Worm (Caenorhabditis elegans) whole organism, L2 larva: ENCODE data around the gene chil-23.
"Not testable (repeated sequence)": the region's sequence is repeated elsewhere in the genome, so short reads cannot be mapped to it uniquely, and the experiment has no call there.

Source experiments
- F13H6.1 ChIP-seq: sonication (generic microtip); optimal IDR thresholded peaks from 2 replicates; lab custom pipeline; 2016; ENCODE audit warnings: missing genetic modification characterization, missing compliant biosample characterization
- R02D3.7 ChIP-seq: fragments of 150-350 bp; optimal IDR thresholded peaks from 2 replicates; lab custom pipeline; 2014; ENCODE audit warnings: missing biosample characterization, missing genetic modification characterization
- Y55F3AM.14 ChIP-seq: fragments of 200-800 bp; sonication (Bioruptor generic); optimal IDR thresholded peaks from 2 replicates; lab custom pipeline; 2018; ENCODE audit warnings: mild to moderate bottlenecking, missing genetic modification characterization, missing compliant biosample characterization
- alr-1 ChIP-seq: fragments of 150-350 bp; optimal IDR thresholded peaks from 2 replicates; lab custom pipeline; 2014; ENCODE audit warnings: missing biosample characterization, missing genetic modification characterization
- aly-2 ChIP-seq: fragments of 150-350 bp; optimal IDR thresholded peaks from 2 replicates; lab custom pipeline; 2014; ENCODE audit warnings: missing biosample characterization, missing genetic modification characterization
- ama-1 ChIP-seq: fragments of 150-350 bp; optimal IDR thresholded peaks from 2 replicates; lab custom pipeline; 2018; ENCODE audit warnings: inconsistent platforms
- ceh-82 ChIP-seq: fragments of 150-350 bp; optimal IDR thresholded peaks from 2 replicates; lab custom pipeline; 2014; ENCODE audit warnings: missing biosample characterization, missing genetic modification characterization
- crh-2 ChIP-seq: sonication (generic microtip); optimal IDR thresholded peaks from 2 replicates; lab custom pipeline; 2017; ENCODE audit warnings: missing biosample characterization, missing genetic modification characterization
- egl-27 ChIP-seq: sonication (generic microtip); optimal IDR thresholded peaks from 3 replicates; lab custom pipeline; 2017; ENCODE audit warnings: missing biosample characterization, missing genetic modification reagents, missing genetic modification characterization
- elt-1 ChIP-seq: fragments of 150-350 bp; optimal IDR thresholded peaks from 2 replicates; lab custom pipeline; 2014; ENCODE audit warnings: missing biosample characterization, missing genetic modification characterization
- elt-3 ChIP-seq: sonication (generic microtip); optimal IDR thresholded peaks from 2 replicates; lab custom pipeline; 2017; ENCODE audit warnings: missing biosample characterization, missing genetic modification characterization
- fos-1 ChIP-seq: fragments of 150-350 bp; optimal IDR thresholded peaks from 2 replicates; lab custom pipeline; 2014; ENCODE audit warnings: missing biosample characterization, missing genetic modification characterization
- lin-11 ChIP-seq: fragments of 150-350 bp; sonication (generic microtip); optimal IDR thresholded peaks from 2 replicates; lab custom pipeline; 2014; ENCODE audit warnings: missing biosample characterization, missing genetic modification characterization, inconsistent platforms, mixed read lengths
- lin-13 ChIP-seq: fragments of 150-350 bp; optimal IDR thresholded peaks from 2 replicates; lab custom pipeline; 2014; ENCODE audit warnings: missing biosample characterization, missing genetic modification reagents, missing genetic modification characterization
- lsy-2 ChIP-seq, 2 experiments: fragments of 150-350 bp in 1 of 2; sonication (generic microtip) in 1 of 2; optimal IDR thresholded peaks; 2 replicates each; lab custom pipeline; 2014 to 2017; ENCODE audit warnings: missing biosample characterization in 2 of 2, missing genetic modification characterization in 2 of 2
- mab-5 ChIP-seq: fragments of 150-350 bp; optimal IDR thresholded peaks from 2 replicates; lab custom pipeline; 2014; ENCODE audit warnings: missing biosample characterization, missing genetic modification characterization
- nhr-11 ChIP-seq: fragments of 150-350 bp; optimal IDR thresholded peaks from 2 replicates; lab custom pipeline; 2014; ENCODE audit warnings: missing biosample characterization, missing genetic modification characterization
- nhr-12 ChIP-seq: fragments of 150-350 bp; optimal IDR thresholded peaks from 2 replicates; lab custom pipeline; 2014; ENCODE audit warnings: missing biosample characterization, missing genetic modification characterization
- nhr-129 ChIP-seq: fragments of 150-350 bp; optimal IDR thresholded peaks from 2 replicates; lab custom pipeline; 2014; ENCODE audit warnings: missing biosample characterization, missing genetic modification characterization
- nhr-25 ChIP-seq: fragments of 150-350 bp; sonication (generic microtip); optimal IDR thresholded peaks from 3 replicates; lab custom pipeline; 2014; ENCODE audit warnings: missing biosample characterization, missing genetic modification characterization
- nhr-6 ChIP-seq: fragments of 150-350 bp; optimal IDR thresholded peaks from 2 replicates; lab custom pipeline; 2014; ENCODE audit warnings: missing biosample characterization, missing genetic modification characterization
- nhr-77 ChIP-seq: fragments of 150-350 bp; optimal IDR thresholded peaks from 2 replicates; lab custom pipeline; 2014; ENCODE audit warnings: missing biosample characterization, missing genetic modification characterization
- peb-1 ChIP-seq: fragments of 150-350 bp; optimal IDR thresholded peaks from 2 replicates; lab custom pipeline; 2014; ENCODE audit warnings: missing biosample characterization, missing genetic modification characterization
- sma-9 ChIP-seq, 2 experiments: fragments of 150-350 bp in 1 of 2; sonication (generic microtip) in 1 of 2; optimal IDR thresholded peaks; 2 replicates each; lab custom pipeline; 2014 to 2016; ENCODE audit warnings: missing genetic modification characterization in 2 of 2, mild to moderate bottlenecking in 1 of 2, missing biosample characterization in 1 of 2, missing compliant biosample characterization in 1 of 2, missing genetic modification reagents in 1 of 2, moderate library complexity in 1 of 2
- snpc-4 ChIP-seq: fragments of 150-350 bp; optimal IDR thresholded peaks from 2 replicates; lab custom pipeline; 2014; ENCODE audit warnings: missing biosample characterization, missing genetic modification characterization
- unc-39 ChIP-seq: fragments of 150-350 bp; optimal IDR thresholded peaks from 2 replicates; lab custom pipeline; 2014; ENCODE audit warnings: missing biosample characterization, missing genetic modification characterization
- zag-1 ChIP-seq: fragments of 150-350 bp; optimal IDR thresholded peaks from 2 replicates; lab custom pipeline; 2014; ENCODE audit warnings: missing biosample characterization, missing genetic modification characterization
- ztf-1 ChIP-seq: fragments of 200-800 bp; sonication (Bioruptor generic); conservative IDR thresholded peaks from 2 replicates; pipeline ENCODE4 v1.3.6; 2022; ENCODE audit warnings: missing genetic modification characterization, missing compliant biosample characterization
- ztf-4 ChIP-seq: fragments of 150-350 bp; optimal IDR thresholded peaks from 2 replicates; lab custom pipeline; 2014; ENCODE audit warnings: missing biosample characterization, missing genetic modification characterization

The chil-23 gene

DNA sequence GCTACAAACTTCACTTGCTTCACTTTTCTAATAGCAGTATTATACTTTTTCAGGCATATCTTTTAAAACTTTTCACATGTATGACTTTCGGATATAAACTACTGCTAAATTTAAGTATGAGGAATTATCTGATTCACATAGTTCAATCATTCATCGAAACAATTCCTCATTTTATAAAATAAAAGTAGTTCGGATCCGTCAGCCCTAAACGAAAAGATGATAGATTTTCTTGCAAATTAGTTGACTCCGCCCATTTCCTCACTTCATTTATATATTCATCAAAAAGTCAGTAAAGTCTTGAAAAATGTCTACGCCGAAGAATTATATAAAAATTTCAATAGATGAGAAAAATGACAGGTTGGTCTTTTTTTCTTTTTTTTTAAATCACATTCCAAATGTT is 9.2 kb upstream of the chil-23 start, which contains the start of gene chil-27:
chil-27 (plus strand) TSS at position 301 of the 400 bp plus-strand sequence.
- no peak for TF ChIP-seq mab-5
- TF ChIP-seq Y55F3AM.14 (GFP tag; lab: Kevin White, UChicago): no peak
- TF ChIP-seq egl-27 (tag; lab: Kevin White, UChicago): no peak
- no peak for TF ChIP-seq nhr-11 (tag; lab: Kevin White, UChicago)
- no peak for TF ChIP-seq elt-3 (tag; lab: Kevin White, UChicago)
- no peak for TF ChIP-seq sma-9 (GFP tag; optimal IDR thresholded peaks at IDR 0.05; lab: Kevin White, UChicago)
- TF ChIP-seq sma-9 (tag; optimal IDR thresholded peaks at IDR 0.05; lab: Kevin White, UChicago): no peak
- no peak for TF ChIP-seq zag-1 (tag; lab: Kevin White, UChicago)
- no peak for TF ChIP-seq ama-1 (lab: Kevin White, UChicago)
- no peak for TF ChIP-seq lsy-2 (tag; optimal IDR thresholded peaks at IDR 0.05; lab: Kevin White, UChicago)

DNA sequence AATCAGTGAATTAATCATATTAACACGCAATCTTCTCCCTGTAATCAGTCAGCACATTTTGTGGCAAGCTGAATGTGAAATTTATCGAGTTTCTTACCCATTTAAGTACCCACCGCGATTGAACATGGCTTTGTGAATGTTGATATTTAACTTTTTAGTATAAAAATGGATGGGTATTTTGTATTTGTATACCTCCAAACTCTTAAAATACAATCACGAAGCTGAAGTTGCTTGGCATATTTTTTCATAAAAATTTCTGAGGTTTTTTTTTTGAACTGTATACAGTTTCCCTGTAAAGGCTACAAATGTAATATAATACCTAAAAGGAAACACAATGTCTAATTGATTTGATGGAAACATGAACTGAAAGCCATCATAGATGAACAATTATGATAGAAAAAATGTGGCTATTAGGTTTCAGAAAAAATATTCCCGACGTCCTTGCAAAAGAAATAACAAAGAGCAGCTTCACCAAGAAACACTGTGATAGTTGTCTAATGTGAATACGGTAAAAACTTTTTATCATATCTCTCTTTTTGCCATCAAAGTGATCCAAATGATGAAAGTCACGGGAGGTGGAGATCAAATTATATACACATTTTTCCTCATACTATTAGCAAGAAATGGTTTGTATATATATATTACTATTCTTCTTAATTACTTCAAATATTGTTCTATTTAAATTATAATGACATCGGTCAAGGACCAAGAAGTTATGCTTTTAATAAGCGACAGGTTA is 6.1 kb upstream of the chil-23 start, which contains the start of the genes chil-25 and chil-26:
chil-25 (minus strand) TSS at position 101 of the 739 bp plus-strand sequence.
chil-26 (plus strand) TSS at position 689 of the 739 bp plus-strand sequence.
- TF ChIP-seq egl-27 (tag; lab: Kevin White, UChicago) (no peak), peb-1 (tag; lab: Kevin White, UChicago) (no peak), unc-39 (no peak), R02D3.7 (tag; lab: Kevin White, UChicago) (no peak), crh-2 (tag; lab: Kevin White, UChicago) (no peak), alr-1 (no peak), nhr-6 (tag; lab: Kevin White, UChicago) (no peak), F13H6.1 (tag; lab: Kevin White, UChicago) (no peak)

ce11 chrII:9470027-9470426 is 1.6 kb upstream of the chil-23 start, which contains the start of gene T19H5.6:
T19H5.6 (minus strand) TSS chrII:9470221.
- TF ChIP-seq ztf-1 (no peak), nhr-129 (tag; lab: Kevin White, UChicago) (no peak), lin-13 (no peak), zag-1 (tag; lab: Kevin White, UChicago) (no peak), mab-5 (no peak), lin-11 (no peak), fos-1 (tag; lab: Kevin White, UChicago) (peak; percentile 59)

DNA sequence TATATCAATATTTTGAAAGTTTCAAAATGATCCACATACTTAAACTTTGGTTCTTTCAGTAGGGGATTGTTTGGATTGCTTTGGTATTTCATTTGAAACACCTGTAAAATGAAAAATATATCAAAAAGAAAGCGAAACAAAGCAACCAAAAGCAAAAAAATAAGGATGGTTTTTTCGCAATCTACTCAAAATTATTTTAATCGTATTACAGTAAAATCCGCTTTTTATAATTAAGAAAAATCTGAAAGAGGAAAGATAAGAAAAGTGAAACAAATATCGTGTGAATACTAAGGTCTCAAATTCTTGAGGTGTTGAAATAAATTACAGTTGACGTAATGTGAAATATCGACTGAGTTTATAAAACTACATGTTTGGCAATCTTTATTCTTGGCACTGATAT is 2.3 kb downstream of the chil-23 start, which contains the start of gene chil-22:
chil-22 (minus strand) TSS at position 101 of the 400 bp plus-strand sequence.
- TF ChIP-seq nhr-77 (tag; lab: Kevin White, UChicago): no peak
- no peak for TF ChIP-seq elt-3 (tag; lab: Kevin White, UChicago)
- no peak for TF ChIP-seq ceh-82 (tag; lab: Kevin White, UChicago)
- TF ChIP-seq lsy-2 (tag; optimal IDR thresholded peaks at IDR 0.05; lab: Kevin White, UChicago): no peak
- no peak for TF ChIP-seq nhr-129 (tag; lab: Kevin White, UChicago)
- no peak for TF ChIP-seq R02D3.7 (tag; lab: Kevin White, UChicago)
- TF ChIP-seq aly-2 (tag; lab: Kevin White, UChicago): no peak
- no peak for TF ChIP-seq F13H6.1 (tag; lab: Kevin White, UChicago)
- no peak for TF ChIP-seq peb-1 (tag; lab: Kevin White, UChicago)
- no peak for TF ChIP-seq unc-39
- TF ChIP-seq elt-1 (tag; lab: Kevin White, UChicago): no peak
- no peak for TF ChIP-seq mab-5
- TF ChIP-seq nhr-25 (tag; lab: Kevin White, UChicago): no peak
- no peak for TF ChIP-seq ztf-4

ce11 chrII:9461881-9462280 is 6.5 kb downstream of the chil-23 start, which contains the start of gene chil-21:
chil-21 (minus strand) TSS chrII:9461981.
- TF ChIP-seq unc-39; snpc-4 (tag; lab: Kevin White, UChicago); R02D3.7 (tag; lab: Kevin White, UChicago): not testable (repeated sequence)

DNA sequence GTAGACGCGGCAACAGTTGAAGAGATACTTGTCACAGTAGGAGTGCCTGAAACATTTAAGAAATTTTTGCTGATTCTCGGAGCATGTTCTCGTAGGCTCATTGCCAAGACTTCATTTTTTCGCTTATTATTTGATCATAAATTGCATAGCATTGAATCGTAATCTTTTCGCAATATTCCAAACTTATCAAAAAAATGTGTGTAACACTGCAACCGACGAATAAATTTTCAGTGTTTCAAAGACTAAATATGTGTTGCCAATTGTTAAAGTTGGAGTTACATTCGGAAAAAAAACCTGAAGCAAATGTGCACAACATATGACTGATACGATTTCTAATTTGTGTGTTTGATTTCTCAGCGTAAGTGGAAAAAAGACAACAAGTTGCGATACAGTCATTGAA is 8.9 kb downstream of the chil-23 start, which contains the start of gene R09D1.14:
R09D1.14 (minus strand) TSS at position 101 of the 400 bp plus-strand sequence.
- TF ChIP-seq lin-11; aly-2 (tag; lab: Kevin White, UChicago); nhr-12: not testable (repeated sequence)
- TF ChIP-seq, all 48 proteins: peak for 0; not testable (repeated sequence) for 48
